Worm (Caenorhabditis elegans) whole organism, dauer: Measurements from ENCODE around the gene let-19.

ENCODE experiments used
- unc-62 ChIP-seq: sonication (generic microtip); optimal IDR thresholded peaks from 2 replicates; lab custom pipeline; 2017; ENCODE audit warnings: missing biosample characterization, missing genetic modification reagents, missing genetic modification characterization

Gene let-19

ce11 chrII:8770675-8771074 is at the start of gene let-19:
Gene let-19, plus strand, starts transcription at chrII:8770975.
- TF ChIP-seq unc-62 (GFP tag; lab: Kevin White, UChicago), result no peak

ce11 chrII:8721955-8722524 is 48.7 kb upstream of the let-19 start, which contains the start of gene trcs-2:
Gene trcs-2, plus strand, starts transcription at chrII:8722474.
- no peak for TF ChIP-seq unc-62 (GFP tag; lab: Kevin White, UChicago)

- TF ChIP-seq unc-62 (GFP tag; lab: Kevin White, UChicago), result no peak
Observed at ce11 chrII:8726700-8727099, 44.1 kb upstream of the let-19 start, which contains the start of gene T01B7.9. Gene T01B7.9, minus strand, starts transcription at chrII:8726800.

- TF ChIP-seq unc-62 (GFP tag; lab: Kevin White, UChicago), result no peak
Observed at ce11 chrII:8730281-8730680, 40.5 kb upstream of the let-19 start.

- no peak for TF ChIP-seq unc-62 (GFP tag; lab: Kevin White, UChicago)
Observed at ce11 chrII:8730960-8731693, 39.6 kb upstream of the let-19 start.

- TF ChIP-seq unc-62 (GFP tag; lab: Kevin White, UChicago), result no peak
Observed at ce11 chrII:8731736-8732229, 39.0 kb upstream of the let-19 start.

- TF ChIP-seq unc-62 (GFP tag; lab: Kevin White, UChicago), result no peak
Observed at ce11 chrII:8732339-8733100, 38.3 kb upstream of the let-19 start, which contains the start of gene rol-6. Gene rol-6, plus strand, starts transcription at chrII:8733050.

- no peak for TF ChIP-seq unc-62 (GFP tag; lab: Kevin White, UChicago)
Observed at ce11 chrII:8733627-8734026, 37.1 kb upstream of the let-19 start.

ce11 chrII:8737456-8737855 is 33.3 kb upstream of the let-19 start, which contains the start of gene idpb-4:
Gene idpb-4, minus strand, starts transcription at chrII:8737556.
- no peak for TF ChIP-seq unc-62 (GFP tag; lab: Kevin White, UChicago)

ce11 chrII:8738244-8738643 is 32.5 kb upstream of the let-19 start:
- TF ChIP-seq unc-62 (GFP tag; lab: Kevin White, UChicago), result no peak

ce11 chrII:8738955-8739354 is 31.8 kb upstream of the let-19 start:
- TF ChIP-seq unc-62 (GFP tag; lab: Kevin White, UChicago), result no peak

ce11 chrII:8740326-8740949 is 30.3 kb upstream of the let-19 start:
- no peak for TF ChIP-seq unc-62 (GFP tag; lab: Kevin White, UChicago)

ce11 chrII:8741277-8741676 is 29.5 kb upstream of the let-19 start:
- TF ChIP-seq unc-62 (GFP tag; lab: Kevin White, UChicago), result no peak

ce11 chrII:8742006-8742847 is 28.5 kb upstream of the let-19 start:
- TF ChIP-seq unc-62 (GFP tag; lab: Kevin White, UChicago), result no peak

ce11 chrII:8742972-8743371 is 27.8 kb upstream of the let-19 start:
- no peak for TF ChIP-seq unc-62 (GFP tag; lab: Kevin White, UChicago)
